Worm (Caenorhabditis elegans): ENCODE measurements around the gene F58A6.5.

- TF ChIP-seq dao-5 (tag; optimal IDR thresholded peaks at IDR 0.05) (no peak), him-1 (tag; optimal IDR thresholded peaks at IDR 0.05) (no peak), W03F9.2 (tag; optimal IDR thresholded peaks at IDR 0.05) (no peak)
Measured at ce11 chrII:5195504-5195903, 47.3 kb upstream of the F58A6.5 start, which contains the start of gene C34F11.5.
